Worm (Caenorhabditis elegans): ENCODE results near the gene Y25C1A.13.

DNA sequence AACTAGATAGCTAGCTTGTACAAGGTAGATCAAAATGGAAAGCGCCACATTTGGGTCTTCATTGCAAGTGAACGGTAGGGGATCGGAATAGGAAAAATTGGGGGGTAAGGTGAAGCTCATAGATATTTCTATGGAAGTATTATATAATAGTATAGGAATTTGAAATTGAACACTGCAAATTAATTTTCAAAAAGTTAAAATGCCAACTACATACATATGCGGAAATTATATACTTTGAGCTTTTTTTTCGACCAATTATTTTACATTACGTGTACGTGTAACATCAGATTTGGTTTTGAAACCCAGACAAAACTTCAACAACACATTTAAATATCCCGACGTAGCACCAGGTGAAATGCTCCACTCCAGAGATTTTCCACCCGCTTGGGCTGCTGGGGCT is 15.0 kb downstream of the Y25C1A.13 start, which contains the start of gene srg-23:
- no peak for TF ChIP-seq F33H1.4 (GFP tag; IDR thresholded peaks at IDR 0.05)
- TF ChIP-seq ama-1 (optimal IDR thresholded peaks at IDR 0.05): no peak
- no peak for TF ChIP-seq ama-1 (GFP tag; optimal IDR thresholded peaks at IDR 0.05)
- TF ChIP-seq F57C9.4 (tag; optimal IDR thresholded peaks at IDR 0.05): no peak
- no peak for TF ChIP-seq ekl-4 (GFP tag; IDR thresholded peaks at IDR 0.05)
- TF ChIP-seq dpl-1 (GFP tag; optimal IDR thresholded peaks at IDR 0.05): no peak
- TF ChIP-seq nhr-179 (tag; optimal IDR thresholded peaks at IDR 0.05): no peak
- TF ChIP-seq somi-1 (GFP tag; optimal IDR thresholded peaks at IDR 0.05): no peak

All from whole organism, young adult.